Worm (Caenorhabditis elegans): ENCODE measurements around the gene C25E10.10.

DNA sequence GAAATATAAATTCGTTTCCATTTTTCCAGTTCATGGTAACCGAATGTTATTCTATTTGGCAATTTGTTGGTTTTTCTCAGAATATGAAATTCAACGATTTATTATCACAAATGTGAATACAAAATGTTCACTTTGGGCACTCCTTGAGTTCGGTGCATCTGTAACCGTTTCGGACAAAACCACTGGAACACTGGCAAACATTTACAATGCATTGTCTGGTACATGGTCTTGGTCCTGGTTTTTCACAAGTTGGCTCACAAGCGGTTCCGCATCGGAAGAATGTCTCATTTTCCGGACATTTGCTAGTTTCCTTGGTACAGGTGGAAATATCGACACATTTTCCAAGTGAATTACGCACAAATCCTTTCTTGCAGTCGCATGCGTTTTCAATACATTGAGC lies 2.9 kb downstream of the C25E10.10 start:
- TF ChIP-seq ZK546.5 (tag; optimal IDR thresholded peaks at IDR 0.05) (no peak), pqm-1 (tag; optimal IDR thresholded peaks at IDR 0.05) (no peak), elt-1 (tag; optimal IDR thresholded peaks at IDR 0.05) (no peak), snpc-4 (tag; optimal IDR thresholded peaks at IDR 0.05) (no peak), mdl-1 (tag; optimal IDR thresholded peaks at IDR 0.05) (no peak), fkh-10 (GFP tag; optimal IDR thresholded peaks at IDR 0.05) (no peak), fos-1 (tag; optimal IDR thresholded peaks at IDR 0.05) (no peak), elt-3 (tag; optimal IDR thresholded peaks at IDR 0.05) (no peak), ceh-28 (tag; optimal IDR thresholded peaks at IDR 0.05) (no peak), unc-39 (tag; optimal IDR thresholded peaks at IDR 0.05) (no peak), zag-1 (tag; optimal IDR thresholded peaks at IDR 0.05) (no peak), nhr-11 (tag; optimal IDR thresholded peaks at IDR 0.05) (no peak), ztf-11 (tag; optimal IDR thresholded peaks at IDR 0.05) (no peak), hmg-11 (tag; optimal IDR thresholded peaks at IDR 0.05) (no peak)
